Fruit fly (Drosophila melanogaster) whole organism, wandering third instar larva: ENCODE data around the gene CG6749.

Experiments used
- Abd-B ChIP-seq: fragments of >200 bp; optimal IDR thresholded peaks from 2 replicates; lab custom pipeline; 2017; ENCODE audit warnings: missing biosample characterization, missing genetic modification characterization
- CG9705 ChIP-seq: fragments of 200-800 bp; sonication (Bioruptor generic); optimal IDR thresholded peaks from 2 replicates; lab custom pipeline; 2018; ENCODE audit warnings: missing biosample characterization, mild to moderate bottlenecking, missing genetic modification characterization
- HLH106 ChIP-seq: fragments of 200-800 bp; optimal IDR thresholded peaks from 3 replicates; lab custom pipeline; 2019; ENCODE audit warnings: missing biosample characterization, mild to moderate bottlenecking, missing genetic modification characterization, moderate library complexity
- Hr83 ChIP-seq: fragments of 200-300 bp; sonication (Bioruptor generic); optimal IDR thresholded peaks from 2 replicates; lab custom pipeline; 2016; ENCODE audit warnings: missing biosample characterization, mild to moderate bottlenecking, missing genetic modification characterization, moderate library complexity; ENCODE audit not compliant: poor library complexity, severe bottlenecking
- Jra ChIP-seq: sonication (Bioruptor generic); optimal IDR thresholded peaks from 2 replicates; lab custom pipeline; 2016; ENCODE audit warnings: missing biosample characterization, missing genetic modification characterization
- Mio ChIP-seq: sonication (Bioruptor generic); optimal IDR thresholded peaks from 2 replicates; lab custom pipeline; 2016; ENCODE audit warnings: missing biosample characterization, missing genetic modification characterization
- br ChIP-seq: fragments of 200-800 bp; sonication (Bioruptor generic); optimal IDR thresholded peaks from 2 replicates; lab custom pipeline; 2016; ENCODE audit warnings: missing biosample characterization, missing genetic modification characterization
- fru ChIP-seq: fragments of 200-800 bp; sonication (Bioruptor generic); optimal IDR thresholded peaks from 3 replicates; lab custom pipeline; 2016; ENCODE audit warnings: missing biosample characterization, mild to moderate bottlenecking, missing genetic modification characterization
- rgr ChIP-seq: fragments of 200-800 bp; sonication (Bioruptor generic); optimal IDR thresholded peaks from 3 replicates; lab custom pipeline; 2016; ENCODE audit warnings: missing biosample characterization, mild to moderate bottlenecking, missing genetic modification characterization
- sage ChIP-seq: fragments of 200-800 bp; sonication (Bioruptor generic); optimal IDR thresholded peaks from 2 replicates; lab custom pipeline; 2016; ENCODE audit warnings: missing biosample characterization, mild to moderate bottlenecking, missing genetic modification characterization
- sv ChIP-seq: fragments of 200-800 bp; sonication (Bioruptor generic); optimal IDR thresholded peaks from 3 replicates; lab custom pipeline; 2016; ENCODE audit warnings: missing biosample characterization, missing genetic modification characterization
- tai ChIP-seq: sonication (Bioruptor generic); optimal IDR thresholded peaks from 2 replicates; lab custom pipeline; 2016; ENCODE audit warnings: missing biosample characterization, missing genetic modification characterization
- usp ChIP-seq: fragments of >200 bp; optimal IDR thresholded peaks from 2 replicates; lab custom pipeline; 2017; ENCODE audit warnings: missing biosample characterization, missing genetic modification characterization

DNA sequence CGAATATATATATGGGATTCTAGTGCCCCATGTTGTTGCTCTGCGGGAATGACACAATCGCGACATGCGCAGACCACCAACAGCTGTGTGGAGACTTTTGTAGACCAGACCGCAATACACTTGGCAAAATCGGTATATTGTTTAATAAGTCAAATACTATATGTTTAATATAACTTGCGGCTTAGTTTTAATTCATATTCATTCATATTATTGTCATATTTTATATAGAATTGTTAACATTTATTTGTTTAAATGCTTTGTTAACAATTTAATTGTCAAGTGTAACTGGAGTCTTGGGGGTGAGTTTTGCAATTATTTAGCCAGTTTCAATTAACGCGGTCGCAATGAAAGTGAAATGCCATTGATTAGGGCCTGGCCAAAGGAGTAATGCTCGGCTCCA is 6.0 kb upstream of the CG6749 start:
- no peak for TF ChIP-seq sv
- TF ChIP-seq tai (GFP tag; lab: Kevin White, UChicago) = no peak
- TF ChIP-seq br (GFP tag; lab: Kevin White, UChicago) = no peak
- no peak for TF ChIP-seq Jra
- TF ChIP-seq rgr (GFP tag; lab: Kevin White, UChicago) = no peak
- no peak for TF ChIP-seq Hr83
- TF ChIP-seq Abd-B = no peak
- no peak for TF ChIP-seq sage (GFP tag; lab: Kevin White, UChicago)
- TF ChIP-seq HLH106 (tag; lab: Kevin White, UChicago) = peak; percentile 16
- TF ChIP-seq fru = peak; percentile 19
- no peak for TF ChIP-seq CG9705 (GFP tag; lab: Kevin White, UChicago)
- no peak for TF ChIP-seq usp
- TF ChIP-seq Mio = no peak
